Comparison of ENCODE assay signal across 3 fruit fly cellular contexts in the genomic region with DNA sequence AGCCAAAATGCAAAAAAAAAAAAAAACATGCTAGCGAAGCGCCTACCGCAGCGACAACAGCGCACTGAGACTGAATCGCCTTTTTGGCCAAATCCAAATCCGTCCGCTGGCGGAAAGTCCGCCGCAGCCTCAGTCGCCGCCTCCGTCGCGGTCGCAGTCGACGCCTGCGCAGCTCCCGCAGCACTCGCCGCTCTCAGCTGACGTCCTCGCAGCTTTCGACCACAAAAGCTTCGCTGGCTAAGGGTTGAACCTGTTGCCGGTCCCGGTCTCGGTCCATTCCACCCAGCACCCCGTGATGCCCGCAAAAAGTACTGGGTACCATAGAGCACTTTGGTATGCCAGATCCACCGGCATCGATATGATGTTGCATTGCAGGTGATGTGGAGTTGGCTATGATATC.
A peak's percentile ranks its signal among the peaks of the same experiment; 100 is the strongest.
TF ChIP-seq lines count a peak whose summit lies in the region.

A gene (minus strand): TSS at position 77 of the 400 bp plus-strand sequence.

- no peak for TF ChIP-seq CTCF in whole organism, embryonic (GFP tag; optimal IDR thresholded peaks at IDR 0.05; lab: Kevin White, UChicago)

TF ChIP-seq in whole organism, embryonic, 481 proteins besides CTCF, POLR2A, EP300 and RAD21:
- TF ChIP-seq CG34422 (GFP tag; IDR thresholded peaks at IDR 0.05; lab: Robert Waterston, UW) = no peak
- TF ChIP-seq CG10274 (GFP tag; optimal IDR thresholded peaks at IDR 0.05; lab: Kevin White, UChicago) = no peak
- TF ChIP-seq Adf1 (GFP tag; IDR thresholded peaks at IDR 0.05; lab: Robert Waterston, UW) = peak; percentile 83
- no peak for TF ChIP-seq pita (GFP tag; optimal IDR thresholded peaks at IDR 0.05; lab: Kevin White, UChicago)
- TF ChIP-seq ewg (GFP tag; optimal IDR thresholded peaks at IDR 0.05; lab: Kevin White, UChicago) = peak; percentile 82
- TF ChIP-seq klu (GFP tag; IDR thresholded peaks at IDR 0.05; lab: Robert Waterston, UW) = no peak
- no peak for TF ChIP-seq Pdp1 (GFP tag; optimal IDR thresholded peaks at IDR 0.05; lab: Kevin White, UChicago)
- TF ChIP-seq sna (GFP tag; IDR thresholded peaks at IDR 0.05; lab: Robert Waterston, UW; ENCODE audit: partially characterized antibody) = no peak
- no peak for TF ChIP-seq knrl (GFP tag; IDR thresholded peaks at IDR 0.05; lab: Robert Waterston, UW; ENCODE audit: partially characterized antibody)
- TF ChIP-seq HmgZ (tag; optimal IDR thresholded peaks at IDR 0.05; lab: Kevin White, UChicago) = no peak
- peak; percentile 1 for TF ChIP-seq pzg (GFP tag; optimal IDR thresholded peaks at IDR 0.05; lab: Kevin White, UChicago)
- TF ChIP-seq Hr51 (GFP tag; optimal IDR thresholded peaks at IDR 0.05; lab: Kevin White, UChicago) = no peak
- no peak for TF ChIP-seq CG2712 (tag; optimal IDR thresholded peaks at IDR 0.05; lab: Kevin White, UChicago)
- TF ChIP-seq CG10543 (GFP tag; optimal IDR thresholded peaks at IDR 0.05; lab: Kevin White, UChicago) = no peak
- no peak for TF ChIP-seq Asciz (GFP tag; optimal IDR thresholded peaks at IDR 0.05; lab: Kevin White, UChicago)
- 0 out of 3 replicates have a peak, but pooled peaks have one; percentile 28 for TF ChIP-seq ci (GFP tag; IDR thresholded peaks at IDR 0.05; lab: Robert Waterston, UW)
- TF ChIP-seq nerfin-1 (tag; optimal IDR thresholded peaks at IDR 0.05; lab: Kevin White, UChicago) = no peak
- TF ChIP-seq scrt (GFP tag; optimal IDR thresholded peaks at IDR 0.05; lab: Kevin White, UChicago) = peak; percentile 99
- no peak for TF ChIP-seq CG34376 (GFP tag; optimal IDR thresholded peaks at IDR 0.05; lab: Kevin White, UChicago)
- peak; percentile 45 for TF ChIP-seq Med (GFP tag; lab: Kevin White, UChicago)
- no peak for TF ChIP-seq CG1233 (GFP tag; optimal IDR thresholded peaks at IDR 0.05; lab: Kevin White, UChicago)
- no peak for TF ChIP-seq Abd-B (GFP tag; optimal IDR thresholded peaks at IDR 0.05; lab: Kevin White, UChicago)
- TF ChIP-seq CG8944 (GFP tag; optimal IDR thresholded peaks at IDR 0.05; lab: Kevin White, UChicago) = no peak
- peak; percentile 53; the same call in 1 of the 2 replicates for TF ChIP-seq seq (GFP tag; IDR thresholded peaks at IDR 0.05; lab: Robert Waterston, UW)
- TF ChIP-seq CG13123 (GFP tag; optimal IDR thresholded peaks at IDR 0.05; lab: Kevin White, UChicago) = no peak
- peak; percentile 36 for TF ChIP-seq D19B (GFP tag; optimal IDR thresholded peaks at IDR 0.05; lab: Kevin White, UChicago)
- TF ChIP-seq CG11456 (GFP tag; IDR thresholded peaks at IDR 0.05; lab: Robert Waterston, UW) = no peak

TF ChIP-seq in whole organism, prepupa, 60 proteins besides CTCF, POLR2A, EP300 and RAD21:
- TF ChIP-seq esn (GFP tag; optimal IDR thresholded peaks at IDR 0.05; lab: Kevin White, UChicago) = no peak
- TF ChIP-seq eg (GFP tag; IDR thresholded peaks at IDR 0.05; lab: Robert Waterston, UW) = 0 out of 3 replicates have a peak, but pooled peaks have one; percentile 36

TF ChIP-seq in whole organism, pupa, 21 proteins besides CTCF, POLR2A, EP300 and RAD21:
- TF ChIP-seq Pif1B (GFP tag; optimal IDR thresholded peaks at IDR 0.05; lab: Kevin White, UChicago) (no peak), CG12605 (GFP tag; IDR thresholded peaks at IDR 0.05; lab: Robert Waterston, UW) (peak; percentile 88)
TF ChIP-seq in whole organism, pupa: peak in this region for 1.
